Fruit fly (Drosophila melanogaster): ENCODE results near the gene Gr10b.

Gene Gr10b

DNA sequence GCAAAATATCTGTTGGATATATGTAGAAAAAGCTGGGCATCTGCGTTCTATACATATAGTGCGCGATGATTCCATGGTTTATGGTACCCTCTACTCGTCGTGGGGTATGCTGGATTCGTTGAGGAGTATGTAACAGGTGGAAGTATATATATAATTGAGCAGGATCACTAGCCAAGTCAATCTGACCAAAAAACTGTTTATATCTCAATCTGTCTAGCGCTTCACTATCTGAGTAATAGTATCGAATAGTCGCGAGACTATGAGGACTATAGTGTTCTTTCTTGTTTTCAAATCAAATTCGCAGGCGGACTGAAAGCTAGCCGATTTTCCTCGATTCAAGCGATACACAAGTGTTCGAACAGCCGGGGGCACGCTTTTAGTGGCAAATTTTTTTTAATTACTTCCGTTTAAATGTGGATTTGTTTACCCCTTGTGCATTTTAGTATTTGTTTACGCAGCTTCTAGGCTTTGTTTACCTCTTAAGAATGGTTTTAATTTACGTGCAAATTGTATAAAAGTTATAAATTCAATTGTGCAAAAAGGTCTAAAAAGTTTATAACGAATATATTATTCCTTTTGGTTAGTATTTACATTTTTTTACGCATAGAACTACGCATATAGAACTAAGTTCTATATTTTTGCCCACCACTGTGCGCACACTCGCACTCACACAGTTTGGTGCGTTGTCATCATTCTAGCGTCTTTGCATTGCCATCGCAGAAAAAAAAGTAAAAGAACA, 22.2 kb downstream of the Gr10b start (continued):
- TF ChIP-seq YL-1 (GFP tag; optimal IDR thresholded peaks at IDR 0.05) (no peak), cg (GFP tag; optimal IDR thresholded peaks at IDR 0.05) (no peak), CG1832 (GFP tag; optimal IDR thresholded peaks at IDR 0.05) (no peak), Dref (GFP tag; IDR thresholded peaks at IDR 0.05) (0 out of 2 replicates have a peak, but pooled peaks have one; percentile 3), Neu2 (GFP tag; optimal IDR thresholded peaks at IDR 0.05; ENCODE audit: borderline replicate concordance) (no peak), nerfin-2 (GFP tag; IDR thresholded peaks at IDR 0.05; ENCODE audit: partially characterized antibody) (no peak), tio (GFP tag; optimal IDR thresholded peaks at IDR 0.05) (peak; percentile 84), CG4360 (GFP tag; IDR thresholded peaks at IDR 0.05) (no peak), CG11456 (GFP tag; IDR thresholded peaks at IDR 0.05) (peak; percentile 94), Sox102F (GFP tag; optimal IDR thresholded peaks at IDR 0.05) (peak; percentile 76), HLHmδ (GFP tag; optimal IDR thresholded peaks at IDR 0.05) (no peak), fu2 (GFP tag; optimal IDR thresholded peaks at IDR 0.05) (peak; percentile 51), Dek (tag; optimal IDR thresholded peaks at IDR 0.05) (peak; percentile 50), CG12219 (GFP tag; optimal IDR thresholded peaks at IDR 0.05) (peak; percentile 71), CkIIα-i1 (GFP tag; IDR thresholded peaks at IDR 0.05) (peak; percentile 51; the same call in 1 of the 2 replicates), BtbVII (GFP tag; optimal IDR thresholded peaks at IDR 0.05) (peak; percentile 52), CG17361 (GFP tag; IDR thresholded peaks at IDR 0.05) (peak; percentile 76), pita (GFP tag; optimal IDR thresholded peaks at IDR 0.05) (no peak), CG1792 (GFP tag; optimal IDR thresholded peaks at IDR 0.05) (peak; percentile 70), CG10462 (GFP tag; optimal IDR thresholded peaks at IDR 0.05) (peak; percentile 44), CG8765 (GFP tag; IDR thresholded peaks at IDR 0.05) (peak; percentile 67), CG12769 (tag; optimal IDR thresholded peaks at IDR 0.05) (peak; percentile 94), CG12942 (GFP tag; optimal IDR thresholded peaks at IDR 0.05) (peak; percentile 64), CG18619 (GFP tag; optimal IDR thresholded peaks at IDR 0.05) (peak; percentile 78), CG12391 (tag; optimal IDR thresholded peaks at IDR 0.05) (peak; percentile 69), CG11093 (GFP tag; IDR thresholded peaks at IDR 0.05) (peak; percentile 70), stc (GFP tag; IDR thresholded peaks at IDR 0.05) (peak; percentile 82), CG1233 (GFP tag; optimal IDR thresholded peaks at IDR 0.05) (peak; percentile 67), caup (GFP tag; optimal IDR thresholded peaks at IDR 0.05; ENCODE audit: severe bottlenecking) (peak; percentile 77), Fer1 (GFP tag; optimal IDR thresholded peaks at IDR 0.05) (peak; percentile 69), Ptx1 (GFP tag; IDR thresholded peaks at IDR 0.05) (peak; percentile 87), CG17359 (tag; optimal IDR thresholded peaks at IDR 0.05) (peak; percentile 80), chn (GFP tag; optimal IDR thresholded peaks at IDR 0.05) (peak; percentile 67), CG6765 (GFP tag; optimal IDR thresholded peaks at IDR 0.05) (peak; percentile 49), CG18476 (GFP tag; optimal IDR thresholded peaks at IDR 0.05) (peak; percentile 68), CG9876 (GFP tag; optimal IDR thresholded peaks at IDR 0.05) (peak; percentile 46), CG2199 (GFP tag; IDR thresholded peaks at IDR 0.05) (peak; percentile 77; the same call in 2 of the 3 replicates), Elba2 (GFP tag; optimal IDR thresholded peaks at IDR 0.05) (no peak), esg (GFP tag; conservative IDR thresholded peaks at IDR 0.05) (peak; percentile 79), CG12744 (GFP tag; optimal IDR thresholded peaks at IDR 0.05) (peak; percentile 67), Dll (GFP tag; IDR thresholded peaks at IDR 0.05; ENCODE audit: partially characterized antibody) (no peak), gt (GFP tag; IDR thresholded peaks at IDR 0.05) (peak; percentile 18; the same call in 1 of the 2 replicates), CG10321 (GFP tag; IDR thresholded peaks at IDR 0.05) (no peak), kay (GFP tag; optimal IDR thresholded peaks at IDR 0.05) (peak; percentile 41), Ets65A (GFP tag) (peak; percentile 97), CG15696 (tag; optimal IDR thresholded peaks at IDR 0.05) (peak; percentile 24), CG30020 (tag; optimal IDR thresholded peaks at IDR 0.05) (no peak), Pdp1 (GFP tag; optimal IDR thresholded peaks at IDR 0.05) (peak; percentile 54 to 77), CG4820 (GFP tag; optimal IDR thresholded peaks at IDR 0.05) (peak; percentile 64)
